Worm (Caenorhabditis elegans): Measurements from ENCODE around the gene nhr-212.

Gene nhr-212

DNA sequence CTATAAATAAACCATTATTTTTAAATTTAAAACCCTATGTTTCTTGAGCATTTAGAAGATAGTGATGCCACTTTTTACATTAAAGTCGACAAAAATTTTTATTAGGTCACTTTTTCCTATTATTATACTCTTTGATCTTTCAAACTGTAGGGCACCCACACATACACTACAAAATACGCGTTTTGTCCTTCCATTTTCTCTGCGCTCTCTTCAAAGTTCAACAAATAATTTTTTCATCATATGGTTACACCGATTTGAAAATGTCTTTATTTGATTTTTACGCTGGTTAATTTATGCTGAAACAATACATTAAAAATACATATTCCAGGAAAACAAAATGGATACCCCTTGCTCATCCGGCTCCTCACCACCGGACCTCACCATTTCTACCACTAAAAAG is 22.4 kb upstream of the nhr-212 start, which contains the start of gene nhr-202:
Gene nhr-202 (plus strand): TSS at position 326 of the 400 bp plus-strand sequence.
- TF ChIP-seq W03F9.2 (tag; optimal IDR thresholded peaks at IDR 0.05) (no peak), him-1 (tag; optimal IDR thresholded peaks at IDR 0.05) (no peak), dao-5 (tag; optimal IDR thresholded peaks at IDR 0.05) (no peak)

DNA sequence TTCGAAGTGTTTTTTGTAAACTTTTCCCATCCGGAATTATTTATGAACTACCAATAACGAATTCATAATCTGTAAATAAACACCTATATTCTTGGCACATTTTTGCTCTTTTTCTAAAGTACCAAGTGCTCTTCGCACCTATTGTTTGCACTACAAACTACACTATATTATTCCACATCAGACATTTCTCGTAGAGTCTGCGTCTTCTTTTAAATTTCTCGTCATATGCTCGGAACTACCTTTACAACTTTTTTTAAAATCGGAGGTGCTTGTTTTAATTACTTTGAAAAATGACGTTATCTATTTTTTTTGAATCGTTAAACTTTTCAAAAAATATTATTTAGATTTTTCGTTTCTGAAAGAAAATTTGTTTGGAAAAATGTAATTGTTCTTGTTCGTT is 19.9 kb upstream of the nhr-212 start, which contains the start of gene nhr-201:
Gene nhr-201 (plus strand): TSS at position 29 of the 400 bp plus-strand sequence.
- TF ChIP-seq W03F9.2 (tag; optimal IDR thresholded peaks at IDR 0.05) = no peak
- no peak for TF ChIP-seq him-1 (tag; optimal IDR thresholded peaks at IDR 0.05)
- TF ChIP-seq dao-5 (tag; optimal IDR thresholded peaks at IDR 0.05) = no peak

DNA sequence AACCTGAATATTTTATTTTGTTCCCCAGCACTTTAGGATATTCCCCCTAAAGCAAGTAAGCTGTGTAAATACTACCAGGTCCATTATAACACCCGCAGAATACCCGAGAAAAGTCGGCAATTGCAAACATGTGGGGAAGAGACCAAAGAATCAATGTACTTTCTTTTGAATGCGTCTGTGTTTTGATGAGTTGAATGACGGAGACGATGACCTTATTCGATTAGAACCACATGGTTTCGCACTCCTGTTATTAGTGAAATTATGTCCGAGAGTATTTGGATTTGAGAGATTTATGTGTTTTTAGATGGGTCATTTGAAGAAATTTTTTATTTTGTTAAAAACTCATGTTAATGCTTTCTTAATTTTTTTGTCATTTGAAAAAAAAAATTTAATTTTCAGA is 19.3 kb upstream of the nhr-212 start:
- TF ChIP-seq him-1 (tag; optimal IDR thresholded peaks at IDR 0.05) (no peak), W03F9.2 (tag; optimal IDR thresholded peaks at IDR 0.05) (no peak), dao-5 (tag; optimal IDR thresholded peaks at IDR 0.05) (no peak)

DNA sequence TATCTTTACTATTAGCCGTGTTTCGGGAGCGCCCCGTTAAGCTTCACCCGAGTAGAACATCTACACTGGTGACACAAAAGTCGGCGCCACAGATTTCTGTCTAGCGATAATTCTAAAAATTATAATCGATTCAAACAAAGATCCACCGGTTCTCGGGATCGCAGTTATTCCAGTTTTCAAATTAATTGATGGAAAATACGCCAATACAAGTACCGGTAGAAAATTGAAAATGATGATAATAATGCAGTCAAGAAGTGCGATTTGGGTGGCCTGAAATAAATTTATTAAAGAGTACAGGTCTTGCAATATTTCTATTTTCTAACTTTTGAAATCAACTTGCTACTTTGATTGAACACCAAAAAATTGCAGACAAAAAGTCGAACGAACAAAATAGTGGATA is 17.1 kb upstream of the nhr-212 start:
- TF ChIP-seq W03F9.2 (tag; optimal IDR thresholded peaks at IDR 0.05) = no peak
- TF ChIP-seq dao-5 (tag; optimal IDR thresholded peaks at IDR 0.05) = no peak
- TF ChIP-seq him-1 (tag; optimal IDR thresholded peaks at IDR 0.05) = no peak

DNA sequence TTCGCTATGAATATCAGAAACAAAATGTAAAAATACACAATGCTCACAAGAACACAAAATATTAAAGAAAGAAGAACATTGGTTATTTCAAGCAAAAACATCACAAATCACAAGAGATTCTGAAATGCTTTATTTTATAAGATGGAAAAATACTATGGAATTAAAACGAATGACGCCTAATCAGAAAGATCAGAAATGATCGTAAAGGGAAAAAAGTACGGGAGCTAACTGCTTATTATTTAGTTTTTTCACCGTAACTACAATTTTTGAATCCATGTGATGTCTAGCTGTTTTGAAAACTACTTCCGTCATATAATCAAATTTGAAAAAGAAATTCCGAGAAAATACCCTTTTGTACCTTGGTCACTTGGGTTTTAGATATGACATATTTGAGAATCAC is 16.2 kb upstream of the nhr-212 start, which contains the start of gene srbc-57:
Gene srbc-57 (minus strand): TSS at position 101 of the 400 bp plus-strand sequence.
- no peak for TF ChIP-seq dao-5 (tag; optimal IDR thresholded peaks at IDR 0.05)
- no peak for TF ChIP-seq W03F9.2 (tag; optimal IDR thresholded peaks at IDR 0.05)
- TF ChIP-seq him-1 (tag; optimal IDR thresholded peaks at IDR 0.05) = no peak

DNA sequence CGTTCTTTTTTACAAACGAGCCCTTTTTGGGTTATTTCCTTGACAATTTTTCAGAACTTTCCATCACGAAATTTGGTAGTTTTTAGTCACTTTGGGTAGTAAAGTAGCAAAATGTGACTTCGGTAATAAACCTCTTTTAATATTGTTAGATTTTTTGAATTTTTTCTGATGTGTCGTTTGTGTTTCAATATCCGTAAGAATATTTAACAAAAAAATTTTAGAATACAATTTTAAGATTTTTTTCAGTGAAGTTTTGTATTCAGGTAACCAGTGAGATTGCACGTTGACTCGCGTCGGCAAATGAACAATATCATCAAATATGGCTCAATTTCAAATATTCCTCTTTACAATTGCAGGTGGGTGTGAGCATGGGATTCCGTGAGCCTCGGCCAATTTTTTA is 12.1 kb upstream of the nhr-212 start, which contains the start of gene srt-31:
Gene srt-31 (plus strand): TSS at position 301 of the 400 bp plus-strand sequence.
- no peak for TF ChIP-seq dao-5 (tag; optimal IDR thresholded peaks at IDR 0.05)
- TF ChIP-seq W03F9.2 (tag; optimal IDR thresholded peaks at IDR 0.05) = no peak
- no peak for TF ChIP-seq him-1 (tag; optimal IDR thresholded peaks at IDR 0.05)

DNA sequence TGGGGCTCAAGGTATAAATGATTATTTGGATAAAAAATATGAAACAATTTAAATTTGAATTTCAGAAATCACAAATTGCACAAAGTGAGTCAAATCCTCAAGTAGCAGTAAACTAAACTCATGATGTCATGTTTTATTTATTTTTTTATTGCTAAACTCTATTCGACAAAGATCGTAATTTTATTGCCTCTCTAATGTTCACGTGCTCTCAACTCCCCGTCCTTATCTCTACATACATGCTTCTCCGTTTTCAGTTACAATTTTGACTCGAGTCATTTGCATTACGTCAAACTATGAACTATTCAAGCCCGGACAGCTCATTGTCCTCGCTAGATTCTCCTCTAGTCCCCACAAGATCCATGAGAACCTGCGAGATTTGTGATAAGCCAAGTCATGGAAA is 10.1 kb upstream of the nhr-212 start, which contains the start of gene nhr-99:
Gene nhr-99 (plus strand): TSS at position 263 of the 400 bp plus-strand sequence.
- no peak for TF ChIP-seq W03F9.2 (tag; optimal IDR thresholded peaks at IDR 0.05)
- no peak for TF ChIP-seq him-1 (tag; optimal IDR thresholded peaks at IDR 0.05)
- no peak for TF ChIP-seq dao-5 (tag; optimal IDR thresholded peaks at IDR 0.05)

DNA sequence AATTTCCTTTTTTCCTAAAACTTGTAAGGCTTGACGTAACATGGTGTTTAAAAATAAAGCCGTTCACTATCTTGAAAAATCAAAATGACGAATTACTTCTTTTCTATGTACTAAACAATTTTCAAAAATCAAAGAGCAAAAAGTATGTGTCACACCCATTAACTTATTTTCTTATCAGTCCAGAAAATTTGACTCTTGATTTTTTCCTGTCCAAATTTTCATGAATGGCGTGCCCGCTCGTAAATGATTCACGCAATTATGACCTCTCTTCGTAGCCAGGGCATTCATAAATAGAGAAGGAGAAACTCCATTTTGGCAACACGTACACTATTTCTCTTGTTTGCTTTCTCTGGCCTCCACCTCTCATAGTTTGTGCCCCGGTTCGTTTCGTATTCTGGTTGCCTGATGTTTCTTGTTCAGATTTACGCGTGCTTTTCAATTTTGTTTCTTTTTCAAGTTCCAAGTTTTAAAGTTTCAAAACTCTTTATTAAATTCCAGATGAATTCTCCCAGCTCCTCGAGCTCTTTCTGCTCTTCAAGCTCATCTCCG is 6.9 kb upstream of the nhr-212 start, which contains the start of gene nhr-55:
Gene nhr-55 (plus strand): TSS at position 499 of the 549 bp plus-strand sequence.
- TF ChIP-seq him-1 (tag; optimal IDR thresholded peaks at IDR 0.05) (no peak), W03F9.2 (tag; optimal IDR thresholded peaks at IDR 0.05) (no peak), dao-5 (tag; optimal IDR thresholded peaks at IDR 0.05) (no peak)

DNA sequence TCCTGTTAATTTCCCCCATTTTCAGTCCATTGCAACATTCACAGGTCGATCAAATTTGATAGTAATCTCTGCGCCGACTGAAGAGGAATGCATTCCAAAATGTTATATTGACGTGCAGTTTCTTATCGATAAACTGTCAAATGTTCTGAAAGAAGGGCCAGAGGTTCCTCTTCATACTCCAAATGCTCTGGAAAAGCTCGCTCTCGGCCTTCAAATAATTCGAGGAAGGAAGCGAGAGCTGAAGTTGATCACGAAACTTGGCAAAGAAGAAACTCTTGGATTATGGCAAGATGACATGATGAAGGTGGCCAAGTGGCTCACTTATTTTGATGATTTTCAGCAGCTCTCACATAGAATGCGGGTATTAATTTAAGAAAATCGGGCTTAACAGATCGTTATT is 5.6 kb upstream of the nhr-212 start:
- TF ChIP-seq him-1 (tag; optimal IDR thresholded peaks at IDR 0.05) (no peak), W03F9.2 (tag; optimal IDR thresholded peaks at IDR 0.05) (no peak), dao-5 (tag; optimal IDR thresholded peaks at IDR 0.05) (no peak)

DNA sequence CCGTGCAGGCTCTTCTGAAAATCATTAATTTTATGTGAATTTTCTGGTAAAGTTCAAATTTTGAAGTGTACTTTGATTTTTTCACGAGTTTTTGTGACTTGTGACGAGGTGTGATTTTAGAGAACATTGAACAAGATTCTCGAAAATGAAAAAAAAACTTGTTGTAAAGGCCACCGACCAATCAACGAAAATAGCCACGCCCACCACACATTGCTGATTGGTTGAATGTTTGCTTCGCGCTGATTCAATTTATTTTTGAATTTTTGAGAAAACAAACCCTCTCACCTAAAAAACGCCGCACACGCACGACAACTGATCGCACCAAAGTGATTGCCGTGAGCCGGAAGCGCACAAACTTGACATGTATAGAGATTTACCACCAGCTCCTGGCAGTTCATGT is 1.8 kb upstream of the nhr-212 start:
- TF ChIP-seq W03F9.2 (tag; optimal IDR thresholded peaks at IDR 0.05) = no peak
- TF ChIP-seq dao-5 (tag; optimal IDR thresholded peaks at IDR 0.05) = no peak
- TF ChIP-seq him-1 (tag; optimal IDR thresholded peaks at IDR 0.05) = no peak

DNA sequence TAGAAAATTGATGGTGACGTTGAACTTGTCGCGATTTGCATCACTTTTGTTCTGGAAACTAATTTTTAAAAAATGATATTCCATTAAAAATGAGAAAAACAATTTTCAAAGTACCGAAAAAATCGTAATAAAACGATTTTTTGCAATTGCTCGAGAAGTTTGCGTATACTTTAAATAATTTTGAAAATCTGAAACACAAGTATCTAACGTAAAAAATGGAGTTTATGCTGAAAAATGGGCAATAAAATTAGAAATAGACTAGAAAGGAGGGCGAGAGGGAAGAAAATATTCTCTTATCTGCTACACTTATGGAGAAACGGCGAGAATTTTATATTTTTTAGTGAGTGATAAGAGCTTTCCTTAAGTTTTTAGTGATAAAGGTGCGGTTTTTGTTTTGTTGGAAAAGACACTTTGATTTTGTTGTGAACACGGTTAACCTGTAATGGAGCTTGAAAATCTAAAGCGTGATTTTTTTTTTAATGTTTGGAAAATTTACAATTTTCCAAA is 1.3 kb upstream of the nhr-212 start, which contains the start of gene nhr-130:
Gene nhr-130 (minus strand): TSS at position 51 of the 507 bp plus-strand sequence.
- no peak for TF ChIP-seq W03F9.2 (tag; optimal IDR thresholded peaks at IDR 0.05)
- TF ChIP-seq dao-5 (tag; optimal IDR thresholded peaks at IDR 0.05) = no peak
- TF ChIP-seq him-1 (tag; optimal IDR thresholded peaks at IDR 0.05) = no peak

DNA sequence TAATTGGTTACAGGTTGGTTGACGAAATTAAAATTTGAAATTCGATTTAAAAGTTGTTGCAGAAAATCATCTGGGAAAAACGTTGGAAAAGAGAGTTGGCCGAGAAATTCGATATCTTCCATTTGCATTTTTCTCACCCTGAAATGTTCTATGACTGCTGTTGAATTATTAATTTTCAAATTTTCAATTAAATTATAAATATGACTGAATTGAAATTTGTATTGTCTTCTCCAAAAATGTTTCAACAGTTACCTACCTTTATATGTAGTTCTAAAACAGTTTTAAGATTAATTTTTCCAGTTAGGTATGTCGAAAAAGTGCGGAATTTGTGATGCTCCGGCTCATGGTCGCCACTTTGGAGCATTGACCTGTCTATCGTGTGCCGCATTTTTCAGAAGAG is 2.0 kb downstream of the nhr-212 start, which contains the start of gene nhr-211:
Gene nhr-211 (plus strand): TSS at position 301 of the 400 bp plus-strand sequence.
- TF ChIP-seq W03F9.2 (tag; optimal IDR thresholded peaks at IDR 0.05) = no peak
- no peak for TF ChIP-seq him-1 (tag; optimal IDR thresholded peaks at IDR 0.05)
- TF ChIP-seq dao-5 (tag; optimal IDR thresholded peaks at IDR 0.05) = no peak

DNA sequence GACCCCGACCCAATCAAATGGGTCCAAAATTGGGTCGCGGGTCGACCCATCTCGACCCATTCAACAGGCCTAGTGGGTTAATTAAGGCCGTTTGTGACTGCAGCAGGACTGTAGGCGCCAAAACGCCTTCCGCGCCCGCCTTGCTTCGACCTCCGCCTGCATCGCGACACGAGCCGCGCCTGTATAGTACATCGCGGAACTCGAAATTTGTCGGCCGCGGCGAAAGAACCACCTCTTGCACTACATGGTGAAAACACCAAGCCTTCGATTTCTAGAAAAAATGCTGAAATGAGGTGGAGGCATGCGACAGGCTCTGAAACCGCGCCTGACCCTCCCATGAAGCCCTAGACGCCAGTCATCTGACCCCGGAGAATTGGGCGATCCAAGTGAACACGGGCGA is 3.3 kb downstream of the nhr-212 start:
- TF ChIP-seq dao-5 (tag; optimal IDR thresholded peaks at IDR 0.05) (no peak), W03F9.2 (tag; optimal IDR thresholded peaks at IDR 0.05) (no peak), him-1 (tag; optimal IDR thresholded peaks at IDR 0.05) (no peak)

DNA sequence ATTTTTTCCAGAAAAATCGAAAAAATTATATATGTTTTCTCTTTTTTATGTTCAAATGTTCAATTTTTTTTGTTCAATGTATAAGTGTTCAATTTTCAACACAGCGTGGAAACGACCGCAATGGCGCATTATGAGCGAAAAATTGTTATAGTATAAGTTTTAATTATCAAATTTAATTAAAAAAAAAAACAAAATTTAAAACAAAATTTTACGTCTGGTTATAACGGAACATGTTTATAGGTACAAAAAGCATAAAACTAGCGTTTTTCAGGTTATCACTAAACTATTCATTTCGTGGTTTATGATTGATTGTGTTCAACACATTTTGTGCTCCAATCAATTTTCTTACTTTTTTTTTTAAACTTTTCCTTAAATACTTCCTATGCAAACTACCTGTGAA is 4.7 kb downstream of the nhr-212 start, which contains the start of gene nhr-106:
Gene nhr-106 (plus strand): TSS at position 301 of the 400 bp plus-strand sequence.
- no peak for TF ChIP-seq him-1 (tag; optimal IDR thresholded peaks at IDR 0.05)
- no peak for TF ChIP-seq dao-5 (tag; optimal IDR thresholded peaks at IDR 0.05)
- no peak for TF ChIP-seq W03F9.2 (tag; optimal IDR thresholded peaks at IDR 0.05)
